In the genomic region with DNA sequence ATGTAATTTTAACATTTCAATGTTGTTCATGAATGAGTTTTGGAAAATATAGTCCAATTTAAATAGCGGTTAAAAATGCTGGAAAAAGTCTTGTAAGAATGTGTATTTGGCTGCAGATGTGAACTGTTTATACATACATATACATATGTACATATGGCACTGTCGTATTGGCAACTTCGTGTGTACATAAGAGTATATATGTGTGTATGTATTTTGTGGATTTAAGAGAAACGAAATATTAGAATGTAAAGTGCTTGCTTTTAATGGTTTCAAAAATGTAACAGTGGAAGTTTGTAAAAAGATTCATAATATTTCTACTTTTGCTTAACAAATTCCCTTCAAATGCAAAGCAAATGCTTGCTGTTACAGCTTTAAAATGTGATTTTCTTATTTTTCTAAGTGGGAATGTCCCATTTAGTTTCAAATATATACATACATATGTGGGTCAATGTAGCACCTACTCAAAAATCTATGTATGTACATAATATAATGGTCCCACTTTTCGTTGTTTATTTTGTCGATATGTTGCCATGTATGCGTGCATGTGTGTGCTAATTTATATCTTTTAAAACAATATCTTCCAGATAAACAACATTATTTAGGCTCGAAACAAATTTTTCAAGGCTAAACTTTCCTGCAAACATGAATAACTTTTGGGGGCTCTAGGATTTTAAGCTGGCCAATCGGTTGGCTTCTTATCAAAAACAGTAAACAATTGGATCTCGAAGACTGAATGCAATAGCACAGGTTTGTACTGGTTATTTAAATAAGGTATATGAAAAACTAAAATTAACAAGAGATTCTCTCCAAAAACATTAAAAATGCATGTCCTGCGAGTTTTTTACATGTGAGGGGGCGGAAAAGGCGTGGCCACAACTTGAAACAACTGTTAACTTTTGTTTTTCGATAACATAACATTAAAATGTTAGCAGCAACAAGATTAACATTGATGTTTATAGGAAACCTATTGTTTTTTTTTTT, we compare ENCODE assay signal across 1 fruit fly cellular context.
TF ChIP-seq lines count a peak whose summit lies in the region.

No protein-coding gene starts in this region.

TF ChIP-seq in whole organism, embryonic, 481 proteins besides CTCF, POLR2A, EP300 and RAD21 (continued from another document):
- TF ChIP-seq CG1024 (GFP tag; IDR thresholded peaks at IDR 0.05; lab: Robert Waterston, UW) = 0 out of 2 replicates have a peak, but pooled peaks have one; percentile 2
- TF ChIP-seq Ada2b (GFP tag; IDR thresholded peaks at IDR 0.05; lab: Robert Waterston, UW) = peak; percentile 23; the same call in 1 of the 2 replicates
- TF ChIP-seq CrebB (tag; optimal IDR thresholded peaks at IDR 0.05; lab: Kevin White, UChicago) = peak; percentile 89
- no peak for TF ChIP-seq fd96Cb (tag; optimal IDR thresholded peaks at IDR 0.05; lab: Kevin White, UChicago)
- peak; percentile 28 for TF ChIP-seq CG14710 (tag; optimal IDR thresholded peaks at IDR 0.05; lab: Kevin White, UChicago)
- peak; percentile 32 for TF ChIP-seq bigmax (GFP tag; optimal IDR thresholded peaks at IDR 0.05; lab: Kevin White, UChicago)
- TF ChIP-seq CG12942 (GFP tag; optimal IDR thresholded peaks at IDR 0.05; lab: Kevin White, UChicago) = peak; percentile 47
- peak; percentile 63 for TF ChIP-seq CG9727 (GFP tag; optimal IDR thresholded peaks at IDR 0.05; lab: Kevin White, UChicago)
- TF ChIP-seq CG31365 (tag; optimal IDR thresholded peaks at IDR 0.05; lab: Kevin White, UChicago) = peak; percentile 73
- TF ChIP-seq org-1 (GFP tag; optimal IDR thresholded peaks at IDR 0.05; lab: Kevin White, UChicago) = peak; percentile 62
- TF ChIP-seq Pdp1 (GFP tag; optimal IDR thresholded peaks at IDR 0.05; lab: Kevin White, UChicago) = peak in 1 of 2 experiments; percentile 23
- TF ChIP-seq Chrac-16 (GFP tag; optimal IDR thresholded peaks at IDR 0.05; lab: Kevin White, UChicago) = no peak
- TF ChIP-seq CG10565 (GFP tag; optimal IDR thresholded peaks at IDR 0.05; lab: Kevin White, UChicago) = no peak
- TF ChIP-seq bab2 (GFP tag; optimal IDR thresholded peaks at IDR 0.05; lab: Kevin White, UChicago) = peak; percentile 51
- peak; percentile 61; the same call in 1 of the 3 replicates for TF ChIP-seq CG11695 (GFP tag; IDR thresholded peaks at IDR 0.05; lab: Robert Waterston, UW)
- TF ChIP-seq Hr51 (GFP tag; optimal IDR thresholded peaks at IDR 0.05; lab: Kevin White, UChicago) = peak in 1 of 2 experiments; percentile 49
- TF ChIP-seq CG12236 (GFP tag; optimal IDR thresholded peaks at IDR 0.05; lab: Kevin White, UChicago) = peak; percentile 55
- no peak for TF ChIP-seq slp2 (GFP tag; optimal IDR thresholded peaks at IDR 0.05; lab: Kevin White, UChicago)
- peak; percentile 54 for TF ChIP-seq eyg (GFP tag; optimal IDR thresholded peaks at IDR 0.05; lab: Kevin White, UChicago)
- TF ChIP-seq NFAT (GFP tag; IDR thresholded peaks at IDR 0.05; lab: Robert Waterston, UW) = peak; percentile 31; the same call in 1 of the 2 replicates
- peak; percentile 44; the same call in 1 of the 2 replicates for TF ChIP-seq Nf-YA (GFP tag; IDR thresholded peaks at IDR 0.05; lab: Robert Waterston, UW)
- peak; percentile 84 for TF ChIP-seq B-H2 (GFP tag; optimal IDR thresholded peaks at IDR 0.05; lab: Kevin White, UChicago)
- TF ChIP-seq PHDP (tag; optimal IDR thresholded peaks at IDR 0.05; lab: Kevin White, UChicago) = peak; percentile 69
- peak in 1 of 2 experiments; percentile 3 for TF ChIP-seq chif (GFP tag; optimal IDR thresholded peaks at IDR 0.05; lab: Kevin White, UChicago)
- TF ChIP-seq CG6683 (GFP tag; optimal IDR thresholded peaks at IDR 0.05; lab: Kevin White, UChicago) = peak; percentile 74
- TF ChIP-seq CkIIα-i1 (GFP tag; IDR thresholded peaks at IDR 0.05; lab: Robert Waterston, UW) = 0 out of 2 replicates have a peak, but pooled peaks have one; percentile 10
- TF ChIP-seq CG4617 (GFP tag; optimal IDR thresholded peaks at IDR 0.05; lab: Kevin White, UChicago; ENCODE audit: borderline replicate concordance) = no peak
- TF ChIP-seq CG3838 (GFP tag; optimal IDR thresholded peaks at IDR 0.05; lab: Kevin White, UChicago) = peak; percentile 34
- peak in 1 of 2 experiments; percentile 58 for TF ChIP-seq dpn (GFP tag; optimal IDR thresholded peaks at IDR 0.05; lab: Kevin White, UChicago)
- peak; percentile 77 for TF ChIP-seq CG7357 (GFP tag; IDR thresholded peaks at IDR 0.05; lab: Robert Waterston, UW)
- TF ChIP-seq sim (GFP tag; IDR thresholded peaks at IDR 0.05; lab: Robert Waterston, UW) = no peak
- peak; percentile 88 for TF ChIP-seq CG6813 (GFP tag; optimal IDR thresholded peaks at IDR 0.05; lab: Kevin White, UChicago)
- TF ChIP-seq BtbVII (GFP tag; optimal IDR thresholded peaks at IDR 0.05; lab: Kevin White, UChicago) = peak; percentile 85
- TF ChIP-seq schlank (tag; optimal IDR thresholded peaks at IDR 0.05; lab: Kevin White, UChicago) = peak; percentile 62
- peak; percentile 4 for TF ChIP-seq mam (GFP tag; optimal IDR thresholded peaks at IDR 0.05; lab: Kevin White, UChicago)
- TF ChIP-seq Myb (GFP tag; optimal IDR thresholded peaks at IDR 0.05; lab: Kevin White, UChicago) = peak; percentile 15
- no peak for TF ChIP-seq stc (GFP tag; IDR thresholded peaks at IDR 0.05; lab: Robert Waterston, UW)
- TF ChIP-seq pho (GFP tag; optimal IDR thresholded peaks at IDR 0.05; lab: Kevin White, UChicago) = peak; percentile 38
- TF ChIP-seq Awh (GFP tag; IDR thresholded peaks at IDR 0.05; lab: Robert Waterston, UW) = peak; percentile 77
- no peak for TF ChIP-seq CG10543 (GFP tag; optimal IDR thresholded peaks at IDR 0.05; lab: Kevin White, UChicago)
- peak; percentile 53 for TF ChIP-seq CG2202 (tag; optimal IDR thresholded peaks at IDR 0.05; lab: Kevin White, UChicago)
- TF ChIP-seq CG6765 (GFP tag; optimal IDR thresholded peaks at IDR 0.05; lab: Kevin White, UChicago) = peak; percentile 86
- peak; percentile 68 for TF ChIP-seq CG12219 (GFP tag; optimal IDR thresholded peaks at IDR 0.05; lab: Kevin White, UChicago)
- no peak for TF ChIP-seq CG32772 (GFP tag; IDR thresholded peaks at IDR 0.05; lab: Robert Waterston, UW)
- peak; percentile 41 for TF ChIP-seq Camta (GFP tag; optimal IDR thresholded peaks at IDR 0.05; lab: Kevin White, UChicago)
- TF ChIP-seq CG18764 (GFP tag; optimal IDR thresholded peaks at IDR 0.05; lab: Kevin White, UChicago) = peak; percentile 54
- TF ChIP-seq BEAF-32 (GFP tag; optimal IDR thresholded peaks at IDR 0.05; lab: Kevin White, UChicago) = no peak
- TF ChIP-seq pum (GFP tag; optimal IDR thresholded peaks at IDR 0.05; lab: Kevin White, UChicago) = peak; percentile 15
- TF ChIP-seq Bgb (GFP tag; IDR thresholded peaks at IDR 0.05; lab: Robert Waterston, UW; ENCODE audit: partially characterized antibody) = no peak
- peak; percentile 50 for TF ChIP-seq CG1529 (GFP tag; optimal IDR thresholded peaks at IDR 0.05; lab: Kevin White, UChicago)
- peak; percentile 32 for TF ChIP-seq CG13775 (GFP tag; optimal IDR thresholded peaks at IDR 0.05; lab: Kevin White, UChicago)
- peak; percentile 78 for TF ChIP-seq CG15514 (GFP tag; optimal IDR thresholded peaks at IDR 0.05; lab: Kevin White, UChicago)
- peak; percentile 68 for TF ChIP-seq CG30020 (tag; optimal IDR thresholded peaks at IDR 0.05; lab: Kevin White, UChicago)
- peak; percentile 47 for TF ChIP-seq CG13624 (GFP tag; optimal IDR thresholded peaks at IDR 0.05; lab: Kevin White, UChicago)
- TF ChIP-seq prd (optimal IDR thresholded peaks at IDR 0.05; lab: Kevin White, UChicago) = no peak
- 0 out of 3 replicates have a peak, but pooled peaks have one; percentile 20 for TF ChIP-seq prd (GFP tag; IDR thresholded peaks at IDR 0.05; lab: Robert Waterston, UW)
- TF ChIP-seq gt (GFP tag; IDR thresholded peaks at IDR 0.05; lab: Robert Waterston, UW) = no peak
- TF ChIP-seq CG4707 (GFP tag; optimal IDR thresholded peaks at IDR 0.05; lab: Kevin White, UChicago) = peak; percentile 72
- peak; percentile 48 for TF ChIP-seq grn (GFP tag; optimal IDR thresholded peaks at IDR 0.05; lab: Kevin White, UChicago)
- peak; percentile 16 for TF ChIP-seq gro (GFP tag; optimal IDR thresholded peaks at IDR 0.05; lab: Kevin White, UChicago)
- TF ChIP-seq nom (GFP tag; optimal IDR thresholded peaks at IDR 0.05; lab: Kevin White, UChicago) = peak; percentile 75
- TF ChIP-seq hkb (optimal IDR thresholded peaks at IDR 0.05; lab: Kevin White, UChicago) = no peak
- TF ChIP-seq hkb (GFP tag; IDR thresholded peaks at IDR 0.05; lab: Robert Waterston, UW) = peak; percentile 79
- peak; percentile 92 for TF ChIP-seq Med (GFP tag; lab: Kevin White, UChicago)
- TF ChIP-seq CG33557 (GFP tag; optimal IDR thresholded peaks at IDR 0.05; lab: Kevin White, UChicago) = peak; percentile 53
- peak; percentile 15 for TF ChIP-seq CG10267 (tag; optimal IDR thresholded peaks at IDR 0.05; lab: Kevin White, UChicago)
- TF ChIP-seq Dbx (GFP tag; IDR thresholded peaks at IDR 0.05; lab: Robert Waterston, UW) = peak; percentile 53; the same call in 1 of the 3 replicates
- peak; percentile 40 for TF ChIP-seq CG1602 (GFP tag; optimal IDR thresholded peaks at IDR 0.05; lab: Kevin White, UChicago)
- peak; percentile 85 for TF ChIP-seq HHEX (GFP tag; optimal IDR thresholded peaks at IDR 0.05; lab: Kevin White, UChicago)
- TF ChIP-seq Atf-2 (GFP tag; optimal IDR thresholded peaks at IDR 0.05; lab: Kevin White, UChicago) = peak; percentile 39
- TF ChIP-seq CG10209 (GFP tag; optimal IDR thresholded peaks at IDR 0.05; lab: Kevin White, UChicago) = peak; percentile 77
- peak; percentile 2 for TF ChIP-seq pzg (GFP tag; optimal IDR thresholded peaks at IDR 0.05; lab: Kevin White, UChicago)
- TF ChIP-seq Side (GFP tag; optimal IDR thresholded peaks at IDR 0.05; lab: Kevin White, UChicago) = peak; percentile 31
- peak; percentile 10 for TF ChIP-seq CG12155 (GFP tag; optimal IDR thresholded peaks at IDR 0.05; lab: Kevin White, UChicago)
- peak; percentile 57 for TF ChIP-seq Fer2 (tag; optimal IDR thresholded peaks at IDR 0.05; lab: Kevin White, UChicago)
- TF ChIP-seq nerfin-1 (tag; optimal IDR thresholded peaks at IDR 0.05; lab: Kevin White, UChicago) = peak; percentile 51
- peak; percentile 68 for TF ChIP-seq CG33213 (GFP tag; optimal IDR thresholded peaks at IDR 0.05; lab: Kevin White, UChicago)
- TF ChIP-seq CG17361 (GFP tag; IDR thresholded peaks at IDR 0.05; lab: Robert Waterston, UW) = no peak; the same call in 2 of the 3 replicates
- peak; percentile 25 for TF ChIP-seq trh (GFP tag; optimal IDR thresholded peaks at IDR 0.05; lab: Kevin White, UChicago)
- TF ChIP-seq gfzf (GFP tag; optimal IDR thresholded peaks at IDR 0.05; lab: Kevin White, UChicago) = no peak
- TF ChIP-seq emc (GFP tag; optimal IDR thresholded peaks at IDR 0.05; lab: Kevin White, UChicago) = no peak
- no peak for TF ChIP-seq Hsf (GFP tag; optimal IDR thresholded peaks at IDR 0.05; lab: Kevin White, UChicago)
- TF ChIP-seq Doc3 (GFP tag; IDR thresholded peaks at IDR 0.05; lab: Robert Waterston, UW; ENCODE audit: partially characterized antibody) = no peak
- peak; percentile 66 for TF ChIP-seq CG15696 (tag; optimal IDR thresholded peaks at IDR 0.05; lab: Kevin White, UChicago)
- TF ChIP-seq CG10654 (GFP tag; optimal IDR thresholded peaks at IDR 0.05; lab: Kevin White, UChicago) = peak; percentile 48
- peak; percentile 56 for TF ChIP-seq CG2116 (GFP tag; optimal IDR thresholded peaks at IDR 0.05; lab: Kevin White, UChicago)
- TF ChIP-seq CG13424 (tag; optimal IDR thresholded peaks at IDR 0.05; lab: Kevin White, UChicago) = peak; percentile 55
- TF ChIP-seq CG11398 (GFP tag; optimal IDR thresholded peaks at IDR 0.05; lab: Kevin White, UChicago) = peak; percentile 31
- peak; percentile 33 for TF ChIP-seq Mes4 (GFP tag; optimal IDR thresholded peaks at IDR 0.05; lab: Kevin White, UChicago)
